Fruit fly (Drosophila melanogaster) whole organism, embryonic: ENCODE measurements around the gene Vps52.

ENCODE experiments used
- ATbp ChIP-seq: fragments of 200-800 bp; sonication (Bioruptor generic); optimal IDR thresholded peaks from 2 replicates; lab custom pipeline; 2017; ENCODE audit warnings: missing biosample characterization, mild to moderate bottlenecking, missing genetic modification characterization, missing genetic modification reagents
- B-H2 ChIP-seq: fragments of 200-800 bp; sonication (Bioruptor generic); optimal IDR thresholded peaks from 2 replicates; lab custom pipeline; 2018; ENCODE audit warnings: missing biosample characterization, mild to moderate bottlenecking, missing genetic modification characterization
- Bgb ChIP-seq: fragments of 200-800 bp; sonication (Bioruptor generic); IDR thresholded peaks from 2 replicates; pipeline ENCODE4 v1.3.6; 2022; ENCODE audit warnings: missing biosample characterization, missing genetic modification characterization; ENCODE audit not compliant: partially characterized antibody
- CG10147 ChIP-seq: fragments of 200-800 bp; sonication (Bioruptor generic); optimal IDR thresholded peaks from 2 replicates; lab custom pipeline; 2019; ENCODE audit warnings: missing biosample characterization, mild to moderate bottlenecking, missing genetic modification characterization, moderate library complexity
- CG11247 ChIP-seq: fragments of 200-800 bp; sonication (Bioruptor generic); IDR thresholded peaks from 2 replicates; pipeline ENCODE4 v1.3.6; 2022; ENCODE audit warnings: missing biosample characterization, missing genetic modification characterization
- CG13123 ChIP-seq: fragments of 200-800 bp; sonication (Bioruptor generic); optimal IDR thresholded peaks from 2 replicates; lab custom pipeline; 2016; ENCODE audit warnings: missing biosample characterization, missing genetic modification characterization
- CG13287 ChIP-seq: fragments of 200-800 bp; sonication (Bioruptor generic); IDR thresholded peaks from 2 replicates; pipeline ENCODE4 v1.3.6; 2022; ENCODE audit warnings: missing biosample characterization, missing genetic modification characterization; ENCODE audit not compliant: partially characterized antibody
- CG14860 ChIP-seq: fragments of 200-800 bp; sonication (Bioruptor generic); IDR thresholded peaks from 3 replicates; pipeline ENCODE4 v1.3.6; 2022; ENCODE audit warnings: missing biosample characterization, missing genetic modification characterization; ENCODE audit not compliant: partially characterized antibody
- CG17328 ChIP-seq: fragments of 200-800 bp; sonication (Bioruptor generic); IDR thresholded peaks from 2 replicates; pipeline ENCODE4 v1.3.6; 2022; ENCODE audit warnings: missing biosample characterization, missing genetic modification characterization
- CG17568 ChIP-seq: fragments of 200-800 bp; sonication (Bioruptor generic); optimal IDR thresholded peaks from 2 replicates; lab custom pipeline; 2018; ENCODE audit warnings: missing biosample characterization, mild to moderate bottlenecking, missing genetic modification characterization, moderate library complexity
- CG2875 ChIP-seq: fragments of 200-800 bp; sonication (Bioruptor generic); optimal IDR thresholded peaks from 2 replicates; lab custom pipeline; 2017; ENCODE audit warnings: missing biosample characterization, mild to moderate bottlenecking, missing genetic modification characterization, missing genetic modification reagents
- CG2889 ChIP-seq: fragments of 200-800 bp; sonication (Bioruptor generic); IDR thresholded peaks from 3 replicates; pipeline ENCODE4 v1.3.6; 2022; ENCODE audit warnings: missing biosample characterization, missing genetic modification characterization
- CG34224 ChIP-seq: fragments of 200-800 bp; sonication (Bioruptor generic); IDR thresholded peaks from 3 replicates; pipeline ENCODE4 v1.3.6; 2022; ENCODE audit warnings: missing biosample characterization, missing genetic modification characterization; ENCODE audit not compliant: partially characterized antibody
- CG3838 ChIP-seq: fragments of 200-800 bp; sonication (Bioruptor generic); optimal IDR thresholded peaks from 3 replicates; lab custom pipeline; 2016; ENCODE audit warnings: missing biosample characterization, missing genetic modification characterization
- CG6689 ChIP-seq: fragments of 200-800 bp; sonication (Bioruptor generic); IDR thresholded peaks from 2 replicates; pipeline ENCODE4 v1.3.6; 2022; ENCODE audit warnings: missing biosample characterization, missing genetic modification characterization
- CG6854 ChIP-seq: fragments of 200-800 bp; sonication (Bioruptor generic); optimal IDR thresholded peaks from 3 replicates; lab custom pipeline; 2017; ENCODE audit warnings: missing biosample characterization, mild to moderate bottlenecking, missing genetic modification characterization
- CG8944 ChIP-seq: fragments of 200-800 bp; sonication (Bioruptor generic); optimal IDR thresholded peaks from 3 replicates; lab custom pipeline; 2016; ENCODE audit warnings: missing biosample characterization, missing genetic modification characterization
- CkIIα-i1 ChIP-seq: fragments of 200-800 bp; sonication (Bioruptor generic); IDR thresholded peaks from 2 replicates; pipeline ENCODE4 v1.3.6; 2022; ENCODE audit warnings: missing biosample characterization, missing genetic modification characterization
- CoRest ChIP-seq: fragments of 200-800 bp; sonication (Bioruptor generic); optimal IDR thresholded peaks from 3 replicates; lab custom pipeline; 2018; ENCODE audit warnings: missing biosample characterization, mild to moderate bottlenecking, missing genetic modification characterization, moderate library complexity
- D ChIP-seq, 2 experiments: fragments of 200-800 bp in 1 of 2; fragments of >200 bp in 1 of 2; sonication (Bioruptor generic) in 1 of 2; optimal IDR thresholded peaks; 2 replicates in 1 of 2; 3 replicates in 1 of 2; lab custom pipeline; 2017; ENCODE audit warnings: mild to moderate bottlenecking in 1 of 2, missing biosample characterization in 1 of 2, missing genetic modification characterization in 1 of 2, missing genetic modification reagents in 1 of 2
- D19A ChIP-seq: fragments of 200-800 bp; optimal IDR thresholded peaks from 3 replicates; lab custom pipeline; 2019; ENCODE audit warnings: missing biosample characterization, mild to moderate bottlenecking, missing genetic modification characterization, moderate library complexity
- Dad ChIP-seq: fragments of 200-800 bp; sonication (Bioruptor generic); optimal IDR thresholded peaks from 3 replicates; lab custom pipeline; 2016; ENCODE audit warnings: missing biosample characterization, missing genetic modification characterization
- Fer1 ChIP-seq: fragments of 200-800 bp; sonication (Bioruptor generic); optimal IDR thresholded peaks from 2 replicates; lab custom pipeline; 2017; ENCODE audit warnings: missing biosample characterization, mild to moderate bottlenecking, missing genetic modification characterization
- Jarid2 ChIP-seq: fragments of 200-800 bp; sonication (Bioruptor generic); optimal IDR thresholded peaks from 3 replicates; lab custom pipeline; 2017; ENCODE audit warnings: mild to moderate bottlenecking, missing biosample characterization, missing genetic modification reagents, missing genetic modification characterization
- MESR4 ChIP-seq: fragments of 200-800 bp; sonication (Bioruptor generic); optimal IDR thresholded peaks from 2 replicates; lab custom pipeline; 2018; ENCODE audit warnings: missing biosample characterization, mild to moderate bottlenecking, missing genetic modification characterization, moderate library complexity
- Myb ChIP-seq: fragments of 200-800 bp; sonication (Bioruptor generic); optimal IDR thresholded peaks from 2 replicates; lab custom pipeline; 2016; ENCODE audit warnings: missing biosample characterization, missing genetic modification characterization
- Neu2 ChIP-seq: fragments of 200-800 bp; sonication (Bioruptor generic); optimal IDR thresholded peaks from 3 replicates; lab custom pipeline; 2016; ENCODE audit warnings: missing biosample characterization, missing genetic modification characterization, borderline replicate concordance
- Poxn ChIP-seq: fragments of 200-800 bp; sonication (Bioruptor generic); IDR thresholded peaks from 2 replicates; pipeline ENCODE4 v1.3.6; 2022; ENCODE audit warnings: missing biosample characterization, missing genetic modification characterization
- Ravus ChIP-seq: fragments of 200-800 bp; sonication (Bioruptor generic); IDR thresholded peaks from 2 replicates; pipeline ENCODE4 v1.3.6; 2022; ENCODE audit warnings: missing biosample characterization, missing genetic modification characterization
- Rx ChIP-seq: fragments of 200-800 bp; sonication (Bioruptor generic); IDR thresholded peaks from 2 replicates; pipeline ENCODE4 v1.3.6; 2022; ENCODE audit warnings: missing biosample characterization, missing genetic modification characterization
- chinmo ChIP-seq: fragments of 200-800 bp; sonication (Bioruptor generic); IDR thresholded peaks from 4 replicates; pipeline ENCODE4 v1.3.6; 2022; ENCODE audit warnings: missing biosample characterization, missing genetic modification characterization; ENCODE audit not compliant: partially characterized antibody
- dmrt11E ChIP-seq: fragments of 200-800 bp; sonication (Bioruptor generic); optimal IDR thresholded peaks from 3 replicates; lab custom pipeline; 2018; ENCODE audit warnings: missing biosample characterization, mild to moderate bottlenecking, missing genetic modification characterization, moderate library complexity
- dmrt99B ChIP-seq: fragments of 200-800 bp; sonication (Bioruptor generic); optimal IDR thresholded peaks from 2 replicates; lab custom pipeline; 2018; ENCODE audit warnings: missing biosample characterization, mild to moderate bottlenecking, missing genetic modification characterization, moderate library complexity
- fd3F ChIP-seq: fragments of 200-800 bp; sonication (Bioruptor generic); optimal IDR thresholded peaks from 2 replicates; lab custom pipeline; 2018; ENCODE audit warnings: missing biosample characterization, mild to moderate bottlenecking, missing genetic modification characterization, moderate library complexity
- fru ChIP-seq: fragments of >200 bp; optimal IDR thresholded peaks from 2 replicates; lab custom pipeline; 2017
- gt ChIP-seq: fragments of 200-800 bp; sonication (Bioruptor generic); IDR thresholded peaks from 2 replicates; pipeline ENCODE4 v1.3.6; 2022; ENCODE audit warnings: missing biosample characterization, missing genetic modification characterization
- ken ChIP-seq: fragments of 200-800 bp; sonication (Bioruptor generic); IDR thresholded peaks from 3 replicates; pipeline ENCODE4 v1.3.6; 2022; ENCODE audit warnings: missing biosample characterization, missing genetic modification characterization
- kni ChIP-seq: fragments of 200-800 bp; sonication (Bioruptor generic); optimal IDR thresholded peaks from 3 replicates; lab custom pipeline; 2017; ENCODE audit warnings: mild to moderate bottlenecking, missing biosample characterization, missing genetic modification reagents, missing genetic modification characterization
- pzg ChIP-seq: fragments of 200-800 bp; sonication (Bioruptor generic); optimal IDR thresholded peaks from 3 replicates; lab custom pipeline; 2018; ENCODE audit warnings: missing biosample characterization, mild to moderate bottlenecking, missing genetic modification characterization, moderate library complexity
- row ChIP-seq: fragments of 200-800 bp; sonication (Bioruptor generic); IDR thresholded peaks from 3 replicates; pipeline ENCODE4 v1.3.6; 2022; ENCODE audit warnings: missing biosample characterization, missing genetic modification characterization
- run ChIP-seq: fragments of 200-800 bp; sonication (Bioruptor generic); optimal IDR thresholded peaks from 3 replicates; lab custom pipeline; 2018; ENCODE audit warnings: missing biosample characterization, mild to moderate bottlenecking, missing genetic modification characterization
- sc ChIP-seq, 3 experiments: fragments of >200 bp in 2 of 3; fragments of 200-800 bp in 1 of 3; sonication (Bioruptor generic) in 1 of 3; optimal IDR thresholded peaks; 2 replicates in 2 of 3; 3 replicates in 1 of 3; lab custom pipeline; 2017; ENCODE audit warnings: mild to moderate bottlenecking in 1 of 3, missing biosample characterization in 1 of 3, missing genetic modification characterization in 1 of 3, missing genetic modification reagents in 1 of 3
- sim ChIP-seq: fragments of 200-800 bp; sonication (Bioruptor generic); IDR thresholded peaks from 2 replicates; pipeline ENCODE4 v1.3.6; 2022; ENCODE audit warnings: missing biosample characterization, missing genetic modification characterization
- tll ChIP-seq, 2 experiments: fragments of 200-800 bp in 1 of 2; fragments of >200 bp in 1 of 2; sonication (Bioruptor generic) in 1 of 2; optimal IDR thresholded peaks; 2 replicates each; lab custom pipeline; 2017 to 2019; ENCODE audit warnings: missing biosample characterization in 2 of 2, missing genetic modification characterization in 2 of 2, mild to moderate bottlenecking in 1 of 2, moderate library complexity in 1 of 2
- trem ChIP-seq: fragments of 200-800 bp; optimal IDR thresholded peaks from 3 replicates; lab custom pipeline; 2019; ENCODE audit warnings: missing biosample characterization, mild to moderate bottlenecking, missing genetic modification characterization, moderate library complexity
- trh ChIP-seq: fragments of 200-800 bp; sonication (Bioruptor generic); optimal IDR thresholded peaks from 2 replicates; lab custom pipeline; 2016; ENCODE audit warnings: missing biosample characterization, missing genetic modification characterization
- tx ChIP-seq: fragments of 200-800 bp; sonication (Bioruptor generic); optimal IDR thresholded peaks from 2 replicates; lab custom pipeline; 2016; ENCODE audit warnings: missing biosample characterization, missing genetic modification characterization
- unpg ChIP-seq: fragments of 200-800 bp; sonication (Bioruptor generic); optimal IDR thresholded peaks from 3 replicates; lab custom pipeline; 2018; ENCODE audit warnings: missing biosample characterization, mild to moderate bottlenecking, missing genetic modification characterization, moderate library complexity
- zen2 ChIP-seq: fragments of 200-800 bp; sonication (Bioruptor generic); IDR thresholded peaks from 3 replicates; pipeline ENCODE4 v1.3.6; 2022; ENCODE audit warnings: missing biosample characterization, missing genetic modification characterization; ENCODE audit not compliant: partially characterized antibody

Vps52 gene

DNA sequence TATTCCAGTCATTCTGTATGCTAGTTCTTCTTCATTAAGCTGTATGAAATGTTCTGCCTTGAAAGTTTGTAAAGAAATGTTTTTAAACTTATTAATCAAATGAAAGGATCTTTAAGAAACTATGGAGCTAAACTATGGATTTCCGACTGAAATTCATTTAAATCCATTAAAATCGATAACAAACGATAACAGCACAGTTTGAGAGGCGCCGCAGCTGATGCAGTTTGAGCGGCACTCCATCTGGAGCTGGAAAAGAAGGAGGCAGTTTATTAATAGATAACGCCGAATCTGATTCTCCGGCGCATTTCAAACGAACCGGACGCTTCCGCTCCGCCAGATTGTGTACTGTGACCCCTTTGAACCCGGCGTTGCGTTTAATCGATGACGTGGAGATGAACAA is 4.2 kb upstream of the Vps52 start, which contains the start of gene CG31915 (continued):
- TF ChIP-seq CG13123 (no peak), MESR4 (GFP tag; lab: Kevin White, UChicago) (peak; percentile 54), CG3838 (GFP tag; lab: Kevin White, UChicago) (no peak), ATbp (no peak), Poxn (GFP tag; lab: Robert Waterston, UW) (no peak), Bgb (GFP tag; lab: Robert Waterston, UW) (peak; percentile 83), CG6689 (GFP tag; lab: Robert Waterston, UW) (no peak), gt (GFP tag; lab: Robert Waterston, UW) (no peak), CG2875 (GFP tag; lab: Kevin White, UChicago) (no peak), Jarid2 (GFP tag; lab: Kevin White, UChicago) (no peak), trem (no peak), Myb (GFP tag; lab: Kevin White, UChicago) (peak; percentile 64), CG6854 (GFP tag; lab: Kevin White, UChicago) (peak; percentile 77), run (tag; lab: Kevin White, UChicago) (no peak), tll (GFP tag; optimal IDR thresholded peaks at IDR 0.05; lab: Kevin White, UChicago) (no peak), ken (GFP tag; lab: Robert Waterston, UW) (no peak), tx (GFP tag; lab: Kevin White, UChicago) (no peak), CG11247 (GFP tag; lab: Robert Waterston, UW) (no peak), CG17328 (GFP tag; lab: Robert Waterston, UW) (no peak), dmrt11E (no peak), kni (GFP tag; lab: Kevin White, UChicago) (no peak), fru (lab: Kevin White, UChicago) (no peak), CG2889 (no peak), unpg (GFP tag; lab: Kevin White, UChicago) (no peak), CG8944 (GFP tag; lab: Kevin White, UChicago) (no peak), zen2 (GFP tag; lab: Robert Waterston, UW) (peak; percentile 61; the same call in 2 of the 3 replicates), D19A (no peak), Dad (GFP tag; lab: Kevin White, UChicago) (no peak), Ravus (no peak), CG14860 (GFP tag; lab: Robert Waterston, UW) (peak; percentile 71), B-H2 (GFP tag; lab: Kevin White, UChicago) (no peak), CkIIα-i1 (GFP tag; lab: Robert Waterston, UW) (no peak), fd3F (GFP tag; lab: Kevin White, UChicago) (no peak), dmrt99B (tag; lab: Kevin White, UChicago) (no peak), D (optimal IDR thresholded peaks at IDR 0.05; lab: Kevin White, UChicago) (no peak), D (GFP tag; optimal IDR thresholded peaks at IDR 0.05; lab: Kevin White, UChicago) (no peak), row (GFP tag; lab: Robert Waterston, UW) (no peak), Rx (GFP tag; lab: Robert Waterston, UW) (no peak), CoRest (tag; lab: Kevin White, UChicago) (no peak), CG17568 (no peak), CG10147 (GFP tag; lab: Kevin White, UChicago) (no peak), sc (optimal IDR thresholded peaks at IDR 0.05; lab: Kevin White, UChicago) (no peak), sc (GFP tag; optimal IDR thresholded peaks at IDR 0.05; lab: Kevin White, UChicago) (no peak), chinmo (GFP tag; lab: Robert Waterston, UW) (peak; percentile 91), CG13287 (GFP tag; lab: Robert Waterston, UW) (peak; percentile 66), sim (GFP tag; lab: Robert Waterston, UW) (no peak), pzg (peak; percentile 37), Fer1 (no peak), CG34224 (GFP tag; lab: Robert Waterston, UW) (peak; percentile 62; the same call in 2 of the 3 replicates), trh (GFP tag; lab: Kevin White, UChicago) (no peak), Neu2 (GFP tag; lab: Kevin White, UChicago) (no peak)
